Fruit fly (Drosophila melanogaster): ENCODE results near the gene CG14434.

The CG14434 gene

DNA sequence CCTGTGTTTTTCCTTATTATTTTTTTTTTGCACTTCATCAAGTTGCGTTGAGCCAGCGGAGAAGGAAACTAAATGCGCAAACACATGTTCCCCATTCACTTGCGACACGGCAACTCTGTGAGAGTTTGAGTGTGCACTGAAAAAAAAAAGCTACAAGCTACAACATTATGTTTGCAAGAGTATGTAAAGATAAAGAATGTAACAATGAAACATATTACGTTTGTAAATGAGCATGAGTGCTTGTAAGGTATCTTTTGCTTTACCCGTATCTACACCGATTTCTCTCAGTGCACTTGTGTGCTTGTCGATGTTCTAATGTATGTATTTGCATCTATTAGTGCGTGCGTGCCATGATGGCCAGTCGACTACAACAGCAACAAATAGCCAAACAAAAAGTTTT is 45.3 kb upstream of the CG14434 start (continued):
- TF ChIP-seq CG10543 (GFP tag; optimal IDR thresholded peaks at IDR 0.05): no peak
- peak; percentile 10 for TF ChIP-seq CG2678 (tag; optimal IDR thresholded peaks at IDR 0.05)
- TF ChIP-seq btn (GFP tag; optimal IDR thresholded peaks at IDR 0.05): no peak
- TF ChIP-seq slbo (GFP tag; IDR thresholded peaks at IDR 0.05): peak; percentile 47
- TF ChIP-seq B-H1 (GFP tag; IDR thresholded peaks at IDR 0.05): no peak
- no peak for TF ChIP-seq CG13624 (GFP tag; optimal IDR thresholded peaks at IDR 0.05)
- no peak for TF ChIP-seq gcm (GFP tag; optimal IDR thresholded peaks at IDR 0.05)
- no peak for TF ChIP-seq CG10274 (GFP tag; optimal IDR thresholded peaks at IDR 0.05)
- no peak for TF ChIP-seq CG16815 (GFP tag; optimal IDR thresholded peaks at IDR 0.05)
- no peak for TF ChIP-seq CG13296 (GFP tag; optimal IDR thresholded peaks at IDR 0.05)
- no peak for TF ChIP-seq Deaf1 (tag; optimal IDR thresholded peaks at IDR 0.05)
- no peak for TF ChIP-seq Stat92E (GFP tag; optimal IDR thresholded peaks at IDR 0.05)
- TF ChIP-seq hb (GFP tag; IDR thresholded peaks at IDR 0.05; ENCODE audit: partially characterized antibody): no peak
- no peak for TF ChIP-seq Xbp1 (GFP tag; optimal IDR thresholded peaks at IDR 0.05)
- TF ChIP-seq CG15011 (GFP tag; optimal IDR thresholded peaks at IDR 0.05): no peak
- TF ChIP-seq CG17359 (tag; optimal IDR thresholded peaks at IDR 0.05): peak; percentile 8
- no peak for TF ChIP-seq Chrac-16 (GFP tag; optimal IDR thresholded peaks at IDR 0.05)
- TF ChIP-seq bcd (GFP tag; optimal IDR thresholded peaks at IDR 0.05): no peak
- no peak for TF ChIP-seq CG1602 (GFP tag; optimal IDR thresholded peaks at IDR 0.05)
- TF ChIP-seq mirr (GFP tag; optimal IDR thresholded peaks at IDR 0.05): no peak
- no peak for TF ChIP-seq unc-4 (GFP tag; IDR thresholded peaks at IDR 0.05; ENCODE audit: partially characterized antibody)
- TF ChIP-seq CG4424 (GFP tag; optimal IDR thresholded peaks at IDR 0.05): no peak
- TF ChIP-seq dpn (GFP tag; optimal IDR thresholded peaks at IDR 0.05): no peak
- TF ChIP-seq zfh2 (GFP tag; optimal IDR thresholded peaks at IDR 0.05): no peak
- peak; percentile 29 for TF ChIP-seq gem (tag; optimal IDR thresholded peaks at IDR 0.05)
- TF ChIP-seq CG18599 (GFP tag; optimal IDR thresholded peaks at IDR 0.05): peak; percentile 15
- TF ChIP-seq CG3847 (GFP tag; IDR thresholded peaks at IDR 0.05): no peak
- TF ChIP-seq kay (GFP tag; optimal IDR thresholded peaks at IDR 0.05): no peak
- no peak for TF ChIP-seq CG4282 (GFP tag; optimal IDR thresholded peaks at IDR 0.05)
- TF ChIP-seq CG13424 (tag; optimal IDR thresholded peaks at IDR 0.05): no peak
- no peak for TF ChIP-seq vnd (GFP tag; IDR thresholded peaks at IDR 0.05; ENCODE audit: partially characterized antibody)
- TF ChIP-seq schlank (tag; optimal IDR thresholded peaks at IDR 0.05): no peak
- no peak for TF ChIP-seq Bgb (GFP tag; IDR thresholded peaks at IDR 0.05; ENCODE audit: partially characterized antibody)
- 0 out of 2 replicates have a peak, but pooled peaks have one; percentile 39 for TF ChIP-seq CG32532 (GFP tag; IDR thresholded peaks at IDR 0.05)
- no peak for TF ChIP-seq Nf-YC (tag; optimal IDR thresholded peaks at IDR 0.05)
- TF ChIP-seq rib (GFP tag; IDR thresholded peaks at IDR 0.05): no peak
- TF ChIP-seq Mrtf (GFP tag; IDR thresholded peaks at IDR 0.05): 0 out of 3 replicates have a peak, but pooled peaks have one; percentile 44
- no peak for TF ChIP-seq Taf1 (GFP tag; IDR thresholded peaks at IDR 0.05)
- 0 out of 3 replicates have a peak, but pooled peaks have one; percentile 14 for TF ChIP-seq CG7357 (GFP tag; IDR thresholded peaks at IDR 0.05)
- no peak for TF ChIP-seq Gug (GFP tag; IDR thresholded peaks at IDR 0.05)
- TF ChIP-seq CG9876 (GFP tag; optimal IDR thresholded peaks at IDR 0.05): no peak
- no peak for TF ChIP-seq CG10565 (GFP tag; optimal IDR thresholded peaks at IDR 0.05)
- TF ChIP-seq CG17385 (GFP tag; optimal IDR thresholded peaks at IDR 0.05): no peak
- no peak for TF ChIP-seq CG11085 (GFP tag; IDR thresholded peaks at IDR 0.05)
- no peak for TF ChIP-seq CG4617 (GFP tag; optimal IDR thresholded peaks at IDR 0.05; ENCODE audit: borderline replicate concordance)
- no peak for TF ChIP-seq CG15696 (tag; optimal IDR thresholded peaks at IDR 0.05)
- no peak for TF ChIP-seq Blimp-1 (GFP tag; optimal IDR thresholded peaks at IDR 0.05)
- TF ChIP-seq chn (GFP tag; optimal IDR thresholded peaks at IDR 0.05): no peak
- TF ChIP-seq CG13894 (tag; optimal IDR thresholded peaks at IDR 0.05): no peak
- TF ChIP-seq D19A (tag; optimal IDR thresholded peaks at IDR 0.05): no peak
- no peak for TF ChIP-seq da (GFP tag; optimal IDR thresholded peaks at IDR 0.05)
